Fruit fly (Drosophila melanogaster) whole organism, embryonic: ENCODE results near the gene CG42487.

Experiments used
- CG10366 ChIP-seq: fragments of 200-800 bp; sonication (Bioruptor generic); IDR thresholded peaks from 2 replicates; pipeline ENCODE4 v1.3.6; 2022; ENCODE audit warnings: missing biosample characterization, missing genetic modification characterization
- CG11247 ChIP-seq: fragments of 200-800 bp; sonication (Bioruptor generic); IDR thresholded peaks from 2 replicates; pipeline ENCODE4 v1.3.6; 2022; ENCODE audit warnings: missing biosample characterization, missing genetic modification characterization
- CG12299 ChIP-seq: fragments of 200-800 bp; sonication (Bioruptor generic); optimal IDR thresholded peaks from 2 replicates; lab custom pipeline; 2018; ENCODE audit warnings: missing biosample characterization, mild to moderate bottlenecking, missing genetic modification characterization
- CG13287 ChIP-seq: fragments of 200-800 bp; sonication (Bioruptor generic); IDR thresholded peaks from 2 replicates; pipeline ENCODE4 v1.3.6; 2022; ENCODE audit warnings: missing biosample characterization, missing genetic modification characterization; ENCODE audit not compliant: partially characterized antibody
- CG13424 ChIP-seq: fragments of 200-800 bp; sonication (Bioruptor generic); optimal IDR thresholded peaks from 2 replicates; lab custom pipeline; 2019; ENCODE audit warnings: missing biosample characterization, mild to moderate bottlenecking, missing genetic modification characterization, moderate library complexity
- CG14441 ChIP-seq: fragments of 200-800 bp; sonication (Bioruptor generic); IDR thresholded peaks from 2 replicates; pipeline ENCODE4 v1.3.6; 2022; ENCODE audit warnings: missing biosample characterization, missing genetic modification characterization
- CG14667 ChIP-seq: fragments of 200-800 bp; sonication (Bioruptor generic); IDR thresholded peaks from 2 replicates; pipeline ENCODE4 v1.3.6; 2022; ENCODE audit warnings: missing biosample characterization, missing genetic modification characterization
- CG15269 ChIP-seq: fragments of 200-800 bp; sonication (Bioruptor generic); optimal IDR thresholded peaks from 2 replicates; lab custom pipeline; 2018; ENCODE audit warnings: missing biosample characterization, mild to moderate bottlenecking, missing genetic modification characterization, moderate library complexity
- CG1603 ChIP-seq: fragments of 200-800 bp; sonication (Bioruptor generic); optimal IDR thresholded peaks from 2 replicates; lab custom pipeline; 2019; ENCODE audit warnings: missing biosample characterization, mild to moderate bottlenecking, missing genetic modification characterization, moderate library complexity
- CG16863 ChIP-seq: fragments of 200-800 bp; sonication (Bioruptor generic); optimal IDR thresholded peaks from 3 replicates; lab custom pipeline; 2016; ENCODE audit warnings: missing biosample characterization, missing genetic modification characterization
- CG17186 ChIP-seq: fragments of 200-800 bp; sonication (Bioruptor generic); optimal IDR thresholded peaks from 3 replicates; lab custom pipeline; 2017; ENCODE audit warnings: missing biosample characterization, missing genetic modification reagents, missing genetic modification characterization
- CG17359 ChIP-seq: fragments of 200-800 bp; sonication (Bioruptor generic); optimal IDR thresholded peaks from 3 replicates; lab custom pipeline; 2018; ENCODE audit warnings: missing biosample characterization, mild to moderate bottlenecking, missing genetic modification characterization, moderate library complexity
- CG17829 ChIP-seq: fragments of 200-800 bp; optimal IDR thresholded peaks from 2 replicates; lab custom pipeline; 2019; ENCODE audit warnings: missing biosample characterization, mild to moderate bottlenecking, missing genetic modification characterization, moderate library complexity
- CG2116 ChIP-seq: fragments of 200-800 bp; sonication (Bioruptor generic); optimal IDR thresholded peaks from 3 replicates; lab custom pipeline; 2018; ENCODE audit warnings: missing biosample characterization, mild to moderate bottlenecking, missing genetic modification characterization
- CG2889 ChIP-seq: fragments of 200-800 bp; sonication (Bioruptor generic); IDR thresholded peaks from 3 replicates; pipeline ENCODE4 v1.3.6; 2022; ENCODE audit warnings: missing biosample characterization, missing genetic modification characterization
- CG43689 ChIP-seq: fragments of 200-800 bp; sonication (Bioruptor generic); IDR thresholded peaks from 2 replicates; pipeline ENCODE4 v1.3.6; 2022; ENCODE audit warnings: missing biosample characterization, missing genetic modification characterization
- CG6654 ChIP-seq: fragments of 200-800 bp; sonication (Bioruptor generic); optimal IDR thresholded peaks from 2 replicates; lab custom pipeline; 2017; ENCODE audit warnings: missing biosample characterization, mild to moderate bottlenecking, missing genetic modification characterization
- CG9609 ChIP-seq: fragments of 200-800 bp; sonication (Bioruptor generic); optimal IDR thresholded peaks from 3 replicates; lab custom pipeline; 2016; ENCODE audit warnings: missing biosample characterization, missing genetic modification characterization
- CG9797 ChIP-seq: fragments of 200-800 bp; sonication (Bioruptor generic); optimal IDR thresholded peaks from 3 replicates; lab custom pipeline; 2018; ENCODE audit warnings: missing biosample characterization, mild to moderate bottlenecking, missing genetic modification characterization
- CG9817 ChIP-seq: fragments of 200-800 bp; sonication (Bioruptor generic); optimal IDR thresholded peaks from 2 replicates; lab custom pipeline; 2018; ENCODE audit warnings: missing biosample characterization, mild to moderate bottlenecking, missing genetic modification characterization, moderate library complexity
- CoRest ChIP-seq: fragments of 200-800 bp; sonication (Bioruptor generic); optimal IDR thresholded peaks from 3 replicates; lab custom pipeline; 2018; ENCODE audit warnings: missing biosample characterization, mild to moderate bottlenecking, missing genetic modification characterization, moderate library complexity
- D ChIP-seq, 2 experiments: fragments of 200-800 bp in 1 of 2; fragments of >200 bp in 1 of 2; sonication (Bioruptor generic) in 1 of 2; optimal IDR thresholded peaks; 2 replicates in 1 of 2; 3 replicates in 1 of 2; lab custom pipeline; 2017; ENCODE audit warnings: mild to moderate bottlenecking in 1 of 2, missing biosample characterization in 1 of 2, missing genetic modification characterization in 1 of 2, missing genetic modification reagents in 1 of 2
- E2f2 ChIP-seq: fragments of 200-800 bp; sonication (Bioruptor generic); IDR thresholded peaks from 2 replicates; pipeline ENCODE4 v1.3.6; 2022; ENCODE audit warnings: missing biosample characterization, missing genetic modification characterization
- Hmx ChIP-seq: fragments of 200-800 bp; sonication (Bioruptor generic); optimal IDR thresholded peaks from 2 replicates; lab custom pipeline; 2016; ENCODE audit warnings: missing biosample characterization, missing genetic modification characterization
- NK7.1 ChIP-seq: fragments of 200-800 bp; sonication (Bioruptor generic); optimal IDR thresholded peaks from 3 replicates; lab custom pipeline; 2016; ENCODE audit warnings: missing biosample characterization, missing genetic modification characterization
- Nf-YA ChIP-seq: fragments of 200-800 bp; sonication (Bioruptor generic); IDR thresholded peaks from 2 replicates; pipeline ENCODE4 v1.3.6; 2022; ENCODE audit warnings: missing biosample characterization, missing genetic modification characterization
- Nf-YC ChIP-seq: fragments of 200-800 bp; optimal IDR thresholded peaks from 3 replicates; lab custom pipeline; 2019; ENCODE audit warnings: missing biosample characterization, mild to moderate bottlenecking, missing genetic modification characterization, moderate library complexity
- Six4 ChIP-seq: fragments of 200-800 bp; sonication (Bioruptor generic); optimal IDR thresholded peaks from 2 replicates; lab custom pipeline; 2016; ENCODE audit warnings: missing biosample characterization, missing genetic modification characterization
- TFAM ChIP-seq: fragments of 200-800 bp; sonication (Bioruptor generic); optimal IDR thresholded peaks from 2 replicates; lab custom pipeline; 2017; ENCODE audit warnings: missing biosample characterization, missing genetic modification characterization, inconsistent platforms
- YL-1 ChIP-seq: fragments of 200-800 bp; sonication (Bioruptor generic); optimal IDR thresholded peaks from 3 replicates; lab custom pipeline; 2017; ENCODE audit warnings: missing biosample characterization, mild to moderate bottlenecking, missing genetic modification characterization
- bowl ChIP-seq: fragments of 200-800 bp; sonication (Bioruptor generic); IDR thresholded peaks from 2 replicates; pipeline ENCODE4 v1.3.6; 2022; ENCODE audit warnings: missing biosample characterization, missing genetic modification characterization
- br ChIP-seq: fragments of >200 bp; optimal IDR thresholded peaks from 2 replicates; lab custom pipeline; 2017
- chm ChIP-seq: fragments of 200-800 bp; sonication (Bioruptor generic); IDR thresholded peaks from 2 replicates; pipeline ENCODE4 v1.3.6; 2022; ENCODE audit warnings: missing biosample characterization, missing genetic modification characterization
- eyg ChIP-seq: fragments of 200-800 bp; sonication (Bioruptor generic); optimal IDR thresholded peaks from 3 replicates; lab custom pipeline; 2016; ENCODE audit warnings: missing biosample characterization, missing genetic modification characterization
- ftz-f1 ChIP-seq: fragments of 200-800 bp; sonication (Bioruptor generic); optimal IDR thresholded peaks from 2 replicates; lab custom pipeline; 2016; ENCODE audit warnings: missing biosample characterization, missing genetic modification characterization
- fu2 ChIP-seq: fragments of 200-800 bp; sonication (Bioruptor generic); optimal IDR thresholded peaks from 2 replicates; lab custom pipeline; 2016; ENCODE audit warnings: missing biosample characterization, missing genetic modification characterization
- gfzf ChIP-seq: fragments of 200-800 bp; sonication (Bioruptor generic); optimal IDR thresholded peaks from 2 replicates; lab custom pipeline; 2016; ENCODE audit warnings: missing biosample characterization, mild to moderate bottlenecking, missing genetic modification characterization, moderate library complexity
- gro ChIP-seq: fragments of 200-800 bp; sonication (Bioruptor generic); optimal IDR thresholded peaks from 2 replicates; lab custom pipeline; 2016; ENCODE audit warnings: missing biosample characterization, missing genetic modification characterization
- gsb-n ChIP-seq: fragments of 200-800 bp; sonication (Bioruptor generic); optimal IDR thresholded peaks from 3 replicates; lab custom pipeline; 2018; ENCODE audit warnings: missing biosample characterization, mild to moderate bottlenecking, missing genetic modification characterization
- h ChIP-seq: fragments of >200 bp; optimal IDR thresholded peaks from 2 replicates; lab custom pipeline; 2017
- lilli ChIP-seq: fragments of 200-800 bp; sonication (Bioruptor generic); optimal IDR thresholded peaks from 3 replicates; lab custom pipeline; 2016; ENCODE audit warnings: missing biosample characterization, missing genetic modification characterization
- nmo ChIP-seq: fragments of 200-800 bp; sonication (Bioruptor generic); optimal IDR thresholded peaks from 2 replicates; lab custom pipeline; 2018; ENCODE audit warnings: missing biosample characterization, mild to moderate bottlenecking, missing genetic modification characterization, moderate library complexity
- pho ChIP-seq: fragments of 200-800 bp; sonication (Bioruptor generic); optimal IDR thresholded peaks from 2 replicates; lab custom pipeline; 2016; ENCODE audit warnings: missing biosample characterization, missing genetic modification characterization
- pum ChIP-seq: fragments of 200-800 bp; sonication (Bioruptor generic); optimal IDR thresholded peaks from 2 replicates; lab custom pipeline; 2016; ENCODE audit warnings: missing biosample characterization, missing genetic modification characterization
- repo ChIP-seq: fragments of 200-800 bp; sonication (Bioruptor generic); optimal IDR thresholded peaks from 2 replicates; lab custom pipeline; 2016; ENCODE audit warnings: missing biosample characterization, missing genetic modification characterization
- row ChIP-seq: fragments of 200-800 bp; sonication (Bioruptor generic); IDR thresholded peaks from 3 replicates; pipeline ENCODE4 v1.3.6; 2022; ENCODE audit warnings: missing biosample characterization, missing genetic modification characterization
- sob ChIP-seq: fragments of 200-800 bp; sonication (Bioruptor generic); IDR thresholded peaks from 2 replicates; pipeline ENCODE4 v1.3.6; 2022; ENCODE audit warnings: missing biosample characterization, missing genetic modification characterization
- tio ChIP-seq: fragments of 200-800 bp; sonication (Bioruptor generic); optimal IDR thresholded peaks from 2 replicates; lab custom pipeline; 2017; ENCODE audit warnings: missing biosample characterization, missing genetic modification characterization, inconsistent platforms
- toy ChIP-seq: fragments of 200-800 bp; sonication (Bioruptor generic); IDR thresholded peaks from 2 replicates; pipeline ENCODE4 v1.3.6; 2022; ENCODE audit warnings: missing biosample characterization, missing genetic modification characterization
- ttk ChIP-seq: fragments of 200-800 bp; sonication (Bioruptor generic); IDR thresholded peaks from 2 replicates; pipeline ENCODE4 v2.1.2; 2022; ENCODE audit warnings: missing biosample characterization, missing genetic modification characterization

CG42487 gene

dm6 chr3R:27921982-27922672 is 36.9 kb downstream of the CG42487 start, which contains the start of gene BCAS2 (continued):
- no peak for TF ChIP-seq CoRest (tag; lab: Kevin White, UChicago)

DNA sequence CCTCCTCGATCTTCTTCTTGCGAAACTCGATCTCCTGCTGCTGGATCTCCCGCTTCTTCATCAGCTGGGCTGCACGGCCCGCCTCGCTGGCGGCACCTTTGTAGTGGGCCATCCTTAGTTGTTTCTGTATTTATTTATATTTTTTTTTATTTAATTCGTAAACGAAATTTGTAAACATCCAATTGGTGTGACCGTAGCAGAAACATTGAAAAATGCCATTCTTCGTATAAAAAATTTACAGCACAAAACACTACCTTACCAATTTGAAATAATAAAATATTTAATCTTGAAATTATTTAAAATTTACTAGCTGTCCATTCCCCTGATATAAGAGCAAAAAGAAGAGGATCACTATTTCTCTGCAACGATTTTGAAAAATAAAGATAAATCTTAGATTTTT is 38.2 kb downstream of the CG42487 start, which contains the start of gene CG12259:
TSS of gene CG12259 (minus strand) at position 207 of the 400 bp plus-strand sequence.
- TF ChIP-seq Hmx (GFP tag; lab: Kevin White, UChicago): no peak
- TF ChIP-seq repo (GFP tag; lab: Kevin White, UChicago): no peak
- no peak for TF ChIP-seq CG17359 (tag; lab: Kevin White, UChicago)
- no peak for TF ChIP-seq CG14441 (GFP tag; lab: Robert Waterston, UW)
- TF ChIP-seq CG43689 (GFP tag; lab: Robert Waterston, UW): no peak
- TF ChIP-seq CG12299 (tag; lab: Kevin White, UChicago): no peak
- TF ChIP-seq CG17829: peak; percentile 14
- no peak for TF ChIP-seq ttk (GFP tag; lab: Robert Waterston, UW)
- TF ChIP-seq pho (GFP tag; lab: Kevin White, UChicago): no peak
- TF ChIP-seq eyg (GFP tag; lab: Kevin White, UChicago): no peak
- no peak for TF ChIP-seq CG13424 (tag; lab: Kevin White, UChicago)
- no peak for TF ChIP-seq CG9817 (tag; lab: Kevin White, UChicago)
- TF ChIP-seq CG11247 (GFP tag; lab: Robert Waterston, UW): no peak
- no peak for TF ChIP-seq Six4 (GFP tag; lab: Kevin White, UChicago)
- TF ChIP-seq YL-1 (GFP tag; lab: Kevin White, UChicago): peak; percentile 13
- TF ChIP-seq toy (GFP tag; lab: Robert Waterston, UW): no peak
- no peak for TF ChIP-seq tio (GFP tag; lab: Kevin White, UChicago)
- no peak for TF ChIP-seq CG17186 (GFP tag; lab: Kevin White, UChicago)
- TF ChIP-seq lilli (GFP tag; lab: Kevin White, UChicago): no peak
- TF ChIP-seq CG6654 (GFP tag; lab: Kevin White, UChicago): no peak
- TF ChIP-seq CG9609 (GFP tag; lab: Kevin White, UChicago): no peak
- no peak for TF ChIP-seq CG14667 (GFP tag; lab: Robert Waterston, UW)
- TF ChIP-seq h: no peak
- TF ChIP-seq CG13287 (GFP tag; lab: Robert Waterston, UW): 0 out of 2 replicates have a peak, but pooled peaks have one; percentile 25
- TF ChIP-seq Nf-YC (tag; lab: Kevin White, UChicago): peak; percentile 12
- no peak for TF ChIP-seq D (optimal IDR thresholded peaks at IDR 0.05; lab: Kevin White, UChicago)
- TF ChIP-seq D (GFP tag; optimal IDR thresholded peaks at IDR 0.05; lab: Kevin White, UChicago): no peak
- no peak for TF ChIP-seq CG15269 (tag; lab: Kevin White, UChicago)
- no peak for TF ChIP-seq ftz-f1 (GFP tag; lab: Kevin White, UChicago)
- no peak for TF ChIP-seq sob (GFP tag; lab: Robert Waterston, UW)
- TF ChIP-seq gsb-n: peak; percentile 12
- TF ChIP-seq E2f2 (GFP tag; lab: Robert Waterston, UW): 0 out of 2 replicates have a peak, but pooled peaks have one; percentile 21
- peak; percentile 56 for TF ChIP-seq gfzf (GFP tag; lab: Kevin White, UChicago)
- peak; percentile 35 for TF ChIP-seq CG9797
- no peak for TF ChIP-seq NK7.1 (GFP tag; lab: Kevin White, UChicago)
- no peak for TF ChIP-seq Nf-YA (GFP tag; lab: Robert Waterston, UW)
- TF ChIP-seq chm: no peak
- TF ChIP-seq gro (GFP tag; lab: Kevin White, UChicago): no peak
- no peak for TF ChIP-seq CG10366 (GFP tag; lab: Robert Waterston, UW)
- no peak for TF ChIP-seq pum (GFP tag; lab: Kevin White, UChicago)
- peak; percentile 14 for TF ChIP-seq CG2116 (GFP tag; lab: Kevin White, UChicago)
- no peak for TF ChIP-seq CG16863
- peak; percentile 76 for TF ChIP-seq row (GFP tag; lab: Robert Waterston, UW)
- TF ChIP-seq bowl (GFP tag; lab: Robert Waterston, UW): no peak
- TF ChIP-seq CG1603: peak; percentile 12
- no peak for TF ChIP-seq TFAM
- no peak for TF ChIP-seq fu2 (GFP tag; lab: Kevin White, UChicago)
- no peak for TF ChIP-seq CG2889
- no peak for TF ChIP-seq br (lab: Kevin White, UChicago)
- no peak for TF ChIP-seq nmo (GFP tag; lab: Kevin White, UChicago)
